Fruit fly (Drosophila melanogaster) whole organism, embryonic: ENCODE data around the gene Rgl.
A peak's percentile ranks its signal among the peaks of the same experiment; 100 is the strongest.

Experiments used
- B-H1 ChIP-seq: fragments of 200-800 bp; sonication (Bioruptor generic); IDR thresholded peaks from 3 replicates; pipeline ENCODE4 v1.3.6; 2022; ENCODE audit warnings: missing biosample characterization, missing genetic modification characterization
- BtbVII ChIP-seq: fragments of 200-800 bp; sonication (Bioruptor generic); optimal IDR thresholded peaks from 3 replicates; lab custom pipeline; 2017; ENCODE audit warnings: missing biosample characterization, mild to moderate bottlenecking, missing genetic modification characterization
- CG10654 ChIP-seq: fragments of 200-800 bp; sonication (Bioruptor generic); optimal IDR thresholded peaks from 2 replicates; lab custom pipeline; 2016; ENCODE audit warnings: missing biosample characterization, missing genetic modification characterization
- CG12299 ChIP-seq: fragments of 200-800 bp; sonication (Bioruptor generic); optimal IDR thresholded peaks from 2 replicates; lab custom pipeline; 2018; ENCODE audit warnings: missing biosample characterization, mild to moderate bottlenecking, missing genetic modification characterization
- CG12744 ChIP-seq: fragments of 200-800 bp; sonication (Bioruptor generic); optimal IDR thresholded peaks from 2 replicates; lab custom pipeline; 2016; ENCODE audit warnings: missing biosample characterization, missing genetic modification characterization
- CG17361 ChIP-seq: fragments of 200-800 bp; sonication (Bioruptor generic); IDR thresholded peaks from 3 replicates; pipeline ENCODE4 v1.3.6; 2022; ENCODE audit warnings: missing biosample characterization, missing genetic modification characterization
- CG2116 ChIP-seq: fragments of 200-800 bp; sonication (Bioruptor generic); optimal IDR thresholded peaks from 3 replicates; lab custom pipeline; 2018; ENCODE audit warnings: missing biosample characterization, mild to moderate bottlenecking, missing genetic modification characterization
- CG30431 ChIP-seq: fragments of 200-800 bp; sonication (Bioruptor generic); optimal IDR thresholded peaks from 2 replicates; lab custom pipeline; 2017; ENCODE audit warnings: missing biosample characterization, missing genetic modification characterization
- CG3163 ChIP-seq: fragments of 200-800 bp; sonication (Bioruptor generic); optimal IDR thresholded peaks from 3 replicates; lab custom pipeline; 2016; ENCODE audit warnings: missing biosample characterization, missing genetic modification characterization
- CG34224 ChIP-seq: fragments of 200-800 bp; sonication (Bioruptor generic); IDR thresholded peaks from 3 replicates; pipeline ENCODE4 v1.3.6; 2022; ENCODE audit warnings: missing biosample characterization, missing genetic modification characterization; ENCODE audit not compliant: partially characterized antibody
- CG4404 ChIP-seq: fragments of 200-800 bp; sonication (Bioruptor generic); IDR thresholded peaks from 2 replicates; pipeline ENCODE4 v1.3.6; 2022; ENCODE audit warnings: missing biosample characterization, missing genetic modification characterization
- CG6813 ChIP-seq: fragments of 200-800 bp; sonication (Bioruptor generic); optimal IDR thresholded peaks from 2 replicates; lab custom pipeline; 2017; ENCODE audit warnings: missing biosample characterization, missing genetic modification characterization, mild to moderate bottlenecking, moderate library complexity, missing genetic modification reagents
- CG9817 ChIP-seq: fragments of 200-800 bp; sonication (Bioruptor generic); optimal IDR thresholded peaks from 2 replicates; lab custom pipeline; 2018; ENCODE audit warnings: missing biosample characterization, mild to moderate bottlenecking, missing genetic modification characterization, moderate library complexity
- CkIIα-i1 ChIP-seq: fragments of 200-800 bp; sonication (Bioruptor generic); IDR thresholded peaks from 2 replicates; pipeline ENCODE4 v1.3.6; 2022; ENCODE audit warnings: missing biosample characterization, missing genetic modification characterization
- GATAe ChIP-seq: fragments of 200-800 bp; sonication (Bioruptor generic); conservative IDR thresholded peaks from 2 replicates; pipeline ENCODE4 v1.3.6; 2022; ENCODE audit warnings: missing biosample characterization, missing genetic modification characterization
- Gug ChIP-seq: fragments of 200-800 bp; sonication (Bioruptor generic); IDR thresholded peaks from 4 replicates; pipeline ENCODE4 v1.3.6; 2022; ENCODE audit warnings: missing biosample characterization, missing genetic modification characterization
- H2.0 ChIP-seq: fragments of 200-800 bp; sonication (Bioruptor generic); IDR thresholded peaks from 2 replicates; pipeline ENCODE4 v1.3.6; 2022; ENCODE audit warnings: missing biosample characterization, missing genetic modification characterization
- Med ChIP-seq: fragments of 200-800 bp; sonication (Bioruptor generic); peaks from one replicate; lab custom pipeline; 2016; ENCODE audit warnings: missing biosample characterization, missing genetic modification characterization, mild to moderate bottlenecking, inconsistent platforms, moderate library complexity
- Pdp1 ChIP-seq, 2 experiments: fragments of 200-800 bp; sonication (Bioruptor generic); optimal IDR thresholded peaks; 3 replicates each; lab custom pipeline; 2016; ENCODE audit warnings: missing biosample characterization in 2 of 2, missing genetic modification characterization in 2 of 2, mild to moderate bottlenecking in 1 of 2, moderate library complexity in 1 of 2
- Ravus ChIP-seq: fragments of 200-800 bp; sonication (Bioruptor generic); IDR thresholded peaks from 2 replicates; pipeline ENCODE4 v1.3.6; 2022; ENCODE audit warnings: missing biosample characterization, missing genetic modification characterization
- Rfx ChIP-seq: fragments of 200-800 bp; sonication (Bioruptor generic); IDR thresholded peaks from 2 replicates; pipeline ENCODE4 v1.3.6; 2022; ENCODE audit warnings: missing biosample characterization, missing genetic modification characterization
- Spps ChIP-seq: fragments of 200-800 bp; sonication (Bioruptor generic); optimal IDR thresholded peaks from 2 replicates; lab custom pipeline; 2018; ENCODE audit warnings: missing biosample characterization, mild to moderate bottlenecking, missing genetic modification characterization
- Sry-δ ChIP-seq: fragments of 200-800 bp; sonication (Bioruptor generic); optimal IDR thresholded peaks from 2 replicates; lab custom pipeline; 2016; ENCODE audit warnings: missing biosample characterization, missing genetic modification characterization
- Stat92E ChIP-seq, 3 experiments: fragments of >200 bp in 2 of 3; fragments of 200-800 bp in 1 of 3; sonication (Bioruptor generic) in 1 of 3; optimal IDR thresholded peaks; 2 replicates each; lab custom pipeline; 2017 to 2019; ENCODE audit warnings: missing biosample characterization in 3 of 3, missing genetic modification characterization in 3 of 3, mild to moderate bottlenecking in 1 of 3, moderate library complexity in 1 of 3
- abd-A ChIP-seq: fragments of 200-800 bp; sonication (Bioruptor generic); optimal IDR thresholded peaks from 3 replicates; lab custom pipeline; 2019; ENCODE audit warnings: missing biosample characterization, mild to moderate bottlenecking, missing genetic modification characterization, moderate library complexity
- ac ChIP-seq: fragments of 200-800 bp; sonication (Bioruptor generic); optimal IDR thresholded peaks from 3 replicates; lab custom pipeline; 2017; ENCODE audit warnings: missing biosample characterization, mild to moderate bottlenecking, missing genetic modification characterization
- cas ChIP-seq: fragments of 200-800 bp; sonication (Bioruptor generic); IDR thresholded peaks from 2 replicates; pipeline ENCODE4 v1.3.6; 2022; ENCODE audit warnings: missing biosample characterization, missing genetic modification characterization
- cg ChIP-seq: fragments of 200-800 bp; sonication (Bioruptor generic); optimal IDR thresholded peaks from 3 replicates; lab custom pipeline; 2019; ENCODE audit warnings: missing biosample characterization, mild to moderate bottlenecking, missing genetic modification characterization, moderate library complexity
- dysf ChIP-seq: fragments of 200-800 bp; sonication (Bioruptor generic); IDR thresholded peaks from 3 replicates; pipeline ENCODE4 v1.3.6; 2022; ENCODE audit warnings: missing biosample characterization, missing genetic modification characterization
- esg ChIP-seq: fragments of 200-800 bp; sonication (Bioruptor generic); conservative IDR thresholded peaks from 2 replicates; pipeline ENCODE4 v1.3.6; 2022; ENCODE audit warnings: missing biosample characterization, missing genetic modification characterization
- eyg ChIP-seq: fragments of 200-800 bp; sonication (Bioruptor generic); optimal IDR thresholded peaks from 3 replicates; lab custom pipeline; 2016; ENCODE audit warnings: missing biosample characterization, missing genetic modification characterization
- gsb ChIP-seq: fragments of 200-800 bp; sonication (Bioruptor generic); IDR thresholded peaks from 2 replicates; pipeline ENCODE4 v1.3.6; 2022; ENCODE audit warnings: missing biosample characterization, missing genetic modification characterization
- insv ChIP-seq, 2 experiments: fragments of 200-800 bp; sonication (Bioruptor generic); optimal IDR thresholded peaks; 3 replicates each; lab custom pipeline; 2016 to 2018; ENCODE audit warnings: missing biosample characterization in 2 of 2, missing genetic modification characterization in 2 of 2
- kah ChIP-seq: fragments of 200-800 bp; sonication (Bioruptor generic); optimal IDR thresholded peaks from 2 replicates; lab custom pipeline; 2018; ENCODE audit warnings: missing biosample characterization, mild to moderate bottlenecking, missing genetic modification characterization
- klu ChIP-seq: fragments of 200-800 bp; sonication (Bioruptor generic); IDR thresholded peaks from 2 replicates; pipeline ENCODE4 v1.3.6; 2022; ENCODE audit warnings: missing biosample characterization, missing genetic modification characterization
- kni ChIP-seq: fragments of 200-800 bp; sonication (Bioruptor generic); optimal IDR thresholded peaks from 3 replicates; lab custom pipeline; 2017; ENCODE audit warnings: mild to moderate bottlenecking, missing biosample characterization, missing genetic modification reagents, missing genetic modification characterization
- oc ChIP-seq: fragments of 200-800 bp; sonication (Bioruptor generic); optimal IDR thresholded peaks from 2 replicates; lab custom pipeline; 2018; ENCODE audit warnings: missing biosample characterization, mild to moderate bottlenecking, missing genetic modification characterization, moderate library complexity
- pfk ChIP-seq: fragments of 200-800 bp; sonication (Bioruptor generic); optimal IDR thresholded peaks from 2 replicates; lab custom pipeline; 2018; ENCODE audit warnings: missing biosample characterization, mild to moderate bottlenecking, missing genetic modification characterization, moderate library complexity
- phol ChIP-seq: fragments of 200-800 bp; sonication (Bioruptor generic); optimal IDR thresholded peaks from 3 replicates; lab custom pipeline; 2018; ENCODE audit warnings: missing biosample characterization, mild to moderate bottlenecking, missing genetic modification characterization, moderate library complexity
- row ChIP-seq: fragments of 200-800 bp; sonication (Bioruptor generic); IDR thresholded peaks from 3 replicates; pipeline ENCODE4 v1.3.6; 2022; ENCODE audit warnings: missing biosample characterization, missing genetic modification characterization
- sd ChIP-seq: fragments of 200-800 bp; sonication (Bioruptor generic); optimal IDR thresholded peaks from 3 replicates; lab custom pipeline; 2018; ENCODE audit warnings: missing biosample characterization, mild to moderate bottlenecking, missing genetic modification characterization, moderate library complexity
- sob ChIP-seq: fragments of 200-800 bp; sonication (Bioruptor generic); IDR thresholded peaks from 2 replicates; pipeline ENCODE4 v1.3.6; 2022; ENCODE audit warnings: missing biosample characterization, missing genetic modification characterization
- tin ChIP-seq: fragments of 200-800 bp; sonication (Bioruptor generic); optimal IDR thresholded peaks from 3 replicates; lab custom pipeline; 2016; ENCODE audit warnings: missing biosample characterization, missing genetic modification characterization
- twi ChIP-seq: fragments of 200-800 bp; optimal IDR thresholded peaks from 2 replicates; lab custom pipeline; 2019; ENCODE audit warnings: missing biosample characterization, mild to moderate bottlenecking, missing genetic modification characterization, moderate library complexity
- zen ChIP-seq: fragments of 200-800 bp; sonication (Bioruptor generic); optimal IDR thresholded peaks from 3 replicates; lab custom pipeline; 2018; ENCODE audit warnings: missing biosample characterization, mild to moderate bottlenecking, missing genetic modification characterization, moderate library complexity

The Rgl gene

DNA sequence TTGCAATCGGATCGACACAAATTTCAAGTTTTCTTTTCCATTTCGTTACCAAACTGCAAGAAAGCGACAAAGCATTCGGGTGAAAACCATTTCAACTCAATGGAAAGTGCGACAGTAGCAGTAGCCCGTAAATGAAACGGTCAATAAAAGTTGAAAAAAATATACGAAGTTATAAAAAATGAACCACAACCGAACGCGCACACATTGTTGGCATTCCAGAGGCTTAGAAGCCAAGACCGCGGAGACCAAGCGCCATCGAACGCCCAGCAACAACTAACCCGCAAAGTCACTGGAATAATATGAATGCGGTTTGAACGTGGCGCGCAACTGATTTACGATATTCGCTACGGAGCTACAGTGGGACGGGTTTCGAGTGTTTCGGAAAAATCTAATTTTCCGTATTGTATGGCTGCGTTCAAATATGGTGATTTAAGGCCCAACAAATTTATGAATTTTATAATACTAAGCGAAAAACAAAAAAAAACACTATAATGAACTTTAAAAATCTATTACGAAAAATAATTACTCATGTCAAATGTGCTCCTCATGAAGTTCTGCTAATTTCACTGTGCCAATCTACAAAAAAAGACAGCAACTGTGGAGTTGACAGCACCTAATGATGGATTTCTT, 3.0 kb downstream of the Rgl start (continued):
- TF ChIP-seq pfk (no peak), CG12299 (tag; lab: Kevin White, UChicago) (no peak)

- TF ChIP-seq H2.0 (GFP tag; lab: Robert Waterston, UW) = no peak
- peak; percentile 88 for TF ChIP-seq sd (tag; lab: Kevin White, UChicago)
- no peak for TF ChIP-seq gsb (GFP tag; lab: Robert Waterston, UW)
- TF ChIP-seq cas (GFP tag; lab: Robert Waterston, UW) = no peak
- TF ChIP-seq oc = peak; percentile 28
- TF ChIP-seq phol = no peak
- TF ChIP-seq insv (GFP tag; optimal IDR thresholded peaks at IDR 0.05; lab: Kevin White, UChicago) = peak in 1 of 2 experiments; percentile 88
- peak; percentile 36; the same call in 2 of the 3 replicates for TF ChIP-seq CG34224 (GFP tag; lab: Robert Waterston, UW)
- peak; percentile 87 for TF ChIP-seq abd-A (tag; lab: Kevin White, UChicago)
- peak in 1 of 2 experiments; percentile 69 for TF ChIP-seq Pdp1 (GFP tag; optimal IDR thresholded peaks at IDR 0.05; lab: Kevin White, UChicago)
- no peak for TF ChIP-seq cg
- no peak for TF ChIP-seq Stat92E (GFP tag; optimal IDR thresholded peaks at IDR 0.05; lab: Kevin White, UChicago)
- no peak for TF ChIP-seq Spps (tag; lab: Kevin White, UChicago)
- TF ChIP-seq CG4404 = no peak
- TF ChIP-seq B-H1 (GFP tag; lab: Robert Waterston, UW) = 0 out of 3 replicates have a peak, but pooled peaks have one; percentile 1
- peak; percentile 5 for TF ChIP-seq CG6813 (GFP tag; lab: Kevin White, UChicago)
- TF ChIP-seq, all 482 proteins: peak for 8
These were observed 4.5 kb downstream of the Rgl start for dm6 chr3L:13920632-13920981.

dm6 chr3L:13919794-13920631, 5.1 kb downstream of the Rgl start:
- TF ChIP-seq CG2116 (GFP tag; lab: Kevin White, UChicago) = peak; percentile 70
- peak; percentile 75 for TF ChIP-seq CG3163
- peak; percentile 86 for TF ChIP-seq CG10654 (GFP tag; lab: Kevin White, UChicago)
- peak; percentile 87 for TF ChIP-seq twi
- TF ChIP-seq GATAe = peak; percentile 48; the same call in 1 of the 2 replicates
- peak; percentile 87 for TF ChIP-seq CG9817
- TF ChIP-seq CG12744 (GFP tag; lab: Kevin White, UChicago) = peak; percentile 82
- peak; percentile 96 for TF ChIP-seq Med (GFP tag; lab: Kevin White, UChicago)
- peak; percentile 74 for TF ChIP-seq sob (GFP tag; lab: Robert Waterston, UW)
- peak; percentile 71 for TF ChIP-seq H2.0 (GFP tag; lab: Robert Waterston, UW)
- TF ChIP-seq Ravus (GFP tag; lab: Robert Waterston, UW) = peak; percentile 44
- peak; percentile 67 for TF ChIP-seq eyg (GFP tag; lab: Kevin White, UChicago)
- no peak for TF ChIP-seq CkIIα-i1
- TF ChIP-seq BtbVII (GFP tag; lab: Kevin White, UChicago) = peak; percentile 94
- peak; percentile 39 for TF ChIP-seq Sry-δ
- peak; percentile 96 for TF ChIP-seq row (GFP tag; lab: Robert Waterston, UW)
- peak; percentile 64 for TF ChIP-seq ac (GFP tag; lab: Kevin White, UChicago)
- peak; percentile 87; the same call in 1 of the 2 replicates for TF ChIP-seq klu (GFP tag; lab: Robert Waterston, UW)
- TF ChIP-seq CG30431 = peak; percentile 84
- TF ChIP-seq CG17361 = peak; percentile 96
- peak; percentile 67 to 94 for TF ChIP-seq insv (GFP tag; optimal IDR thresholded peaks at IDR 0.05; lab: Kevin White, UChicago)
- peak; percentile 84 for TF ChIP-seq kni
- peak; percentile 46 for TF ChIP-seq kah (GFP tag; lab: Kevin White, UChicago)
- peak; percentile 53 for TF ChIP-seq cg
- peak; percentile 81 for TF ChIP-seq Gug
- TF ChIP-seq esg (GFP tag; lab: Robert Waterston, UW) = peak; percentile 74
- TF ChIP-seq Rfx = peak; percentile 85
- TF ChIP-seq tin (GFP tag; lab: Kevin White, UChicago) = peak; percentile 92
- TF ChIP-seq zen (tag; lab: Kevin White, UChicago) = peak; percentile 86
- peak; percentile 90 for TF ChIP-seq dysf (GFP tag; lab: Robert Waterston, UW)
